Fruit fly (Drosophila melanogaster) whole organism, pupa: ENCODE measurements around the gene LSm-4.

Source experiments
- CG10348 ChIP-seq: fragments of 200-800 bp; sonication (Bioruptor generic); IDR thresholded peaks from 2 replicates; pipeline ENCODE4 v1.3.6; 2022; ENCODE audit warnings: missing biosample characterization, missing genetic modification characterization
- CG12605 ChIP-seq: fragments of 200-800 bp; sonication (Bioruptor generic); IDR thresholded peaks from 2 replicates; pipeline ENCODE4 v1.3.6; 2022; ENCODE audit warnings: missing biosample characterization, missing genetic modification characterization
- CG13204 ChIP-seq: fragments of 200-800 bp; sonication (Bioruptor generic); optimal IDR thresholded peaks from 2 replicates; lab custom pipeline; 2018; ENCODE audit warnings: missing biosample characterization, mild to moderate bottlenecking, missing genetic modification characterization, moderate library complexity
- CG15710 ChIP-seq: fragments of 200-800 bp; sonication (Bioruptor generic); optimal IDR thresholded peaks from 2 replicates; lab custom pipeline; 2018; ENCODE audit warnings: missing biosample characterization, mild to moderate bottlenecking, missing genetic modification characterization, moderate library complexity
- CG17806 ChIP-seq: fragments of 200-800 bp; sonication (Bioruptor generic); optimal IDR thresholded peaks from 2 replicates; lab custom pipeline; 2018; ENCODE audit warnings: missing biosample characterization, mild to moderate bottlenecking, missing genetic modification characterization, moderate library complexity
- CG32121 ChIP-seq: fragments of 200-800 bp; sonication (Bioruptor generic); IDR thresholded peaks from 2 replicates; pipeline ENCODE4 v1.3.6; 2022; ENCODE audit warnings: missing biosample characterization, missing genetic modification characterization
- CG34367 ChIP-seq: fragments of 200-800 bp; sonication (Bioruptor generic); optimal IDR thresholded peaks from 2 replicates; lab custom pipeline; 2018; ENCODE audit warnings: missing biosample characterization, mild to moderate bottlenecking, missing genetic modification characterization
- CG4496 ChIP-seq: fragments of 200-800 bp; sonication (Bioruptor generic); IDR thresholded peaks from 3 replicates; pipeline ENCODE4 v1.3.6; 2022; ENCODE audit warnings: missing biosample characterization, missing genetic modification characterization
- CG9948 ChIP-seq: fragments of 200-800 bp; sonication (Bioruptor generic); optimal IDR thresholded peaks from 2 replicates; lab custom pipeline; 2018; ENCODE audit warnings: missing biosample characterization, mild to moderate bottlenecking, missing genetic modification characterization, moderate library complexity
- EcR ChIP-seq: fragments of 200-800 bp; sonication (Bioruptor generic); optimal IDR thresholded peaks from 3 replicates; lab custom pipeline; 2019; ENCODE audit warnings: missing biosample characterization, missing genetic modification characterization, mild to moderate bottlenecking, moderate library complexity, missing genetic modification reagents
- Ets98B ChIP-seq: fragments of 200-800 bp; sonication (Bioruptor generic); IDR thresholded peaks from 2 replicates; pipeline ENCODE4 v1.3.6; 2022; ENCODE audit warnings: missing biosample characterization, missing genetic modification characterization
- Snoo ChIP-seq: fragments of 200-800 bp; sonication (Bioruptor generic); optimal IDR thresholded peaks from 3 replicates; lab custom pipeline; 2017; ENCODE audit warnings: missing biosample characterization, mild to moderate bottlenecking, missing genetic modification characterization, inconsistent platforms
- fd96Ca ChIP-seq: fragments of 200-800 bp; sonication (Bioruptor generic); IDR thresholded peaks from 3 replicates; pipeline ENCODE4 v1.3.6; 2022; ENCODE audit warnings: missing biosample characterization, missing genetic modification characterization
- gl ChIP-seq: fragments of 200-800 bp; sonication (Bioruptor generic); optimal IDR thresholded peaks from 2 replicates; lab custom pipeline; 2018; ENCODE audit warnings: missing biosample characterization, mild to moderate bottlenecking, missing genetic modification characterization

DNA sequence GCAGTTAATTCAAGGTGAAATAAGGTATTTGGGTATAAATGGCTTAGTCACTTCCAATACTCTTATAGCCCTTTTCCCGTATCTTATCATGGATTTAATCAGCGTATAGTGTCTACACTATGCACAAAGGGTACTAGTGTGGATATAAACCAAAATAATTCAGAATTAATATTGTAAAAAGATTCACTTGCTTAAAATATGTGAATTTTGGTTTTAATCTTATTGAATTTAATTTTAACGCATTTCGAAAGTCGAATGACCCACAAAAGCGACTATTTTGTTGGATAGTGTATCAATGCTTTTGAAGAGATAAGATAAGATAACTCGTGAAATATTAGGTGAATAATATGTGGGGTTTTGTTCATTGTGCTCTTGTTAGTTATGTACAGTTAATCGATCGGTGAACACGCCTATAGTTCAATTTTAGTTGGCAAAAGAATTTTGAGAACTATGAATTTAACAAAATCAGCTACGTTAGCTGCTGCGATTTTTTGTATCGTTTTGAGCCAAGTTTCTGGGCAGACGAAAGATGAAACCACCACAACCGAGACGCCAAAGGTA, 23.0 kb downstream of the LSm-4 start, which contains the start of gene CG5096:
- TF ChIP-seq CG13204 (GFP tag; lab: Kevin White, UChicago) (no peak), CG32121 (GFP tag; lab: Robert Waterston, UW) (peak; percentile 41; the same call in 1 of the 2 replicates), CG15710 (tag; lab: Kevin White, UChicago) (peak; percentile 53), CG9948 (peak; percentile 32), Ets98B (GFP tag; lab: Robert Waterston, UW) (peak; percentile 37), CG4496 (GFP tag; lab: Robert Waterston, UW) (peak; percentile 72), CG34367 (tag; lab: Kevin White, UChicago) (peak; percentile 3), CG10348 (GFP tag; lab: Robert Waterston, UW) (no peak), EcR (GFP tag; lab: Kevin White, UChicago) (no peak), fd96Ca (GFP tag; lab: Robert Waterston, UW) (no peak), CG12605 (GFP tag; lab: Robert Waterston, UW) (no peak), gl (tag; lab: Kevin White, UChicago) (no peak), CG17806 (tag; lab: Kevin White, UChicago) (peak; percentile 60), Snoo (tag; lab: Kevin White, UChicago) (peak; percentile 54)
